Worm (Caenorhabditis elegans) whole organism, L3 larva: Measurements from ENCODE around the gene mapk-15.

ENCODE experiments used
- R02D3.7 ChIP-seq: fragments of 150-350 bp; optimal IDR thresholded peaks from 2 replicates; lab custom pipeline; 2014; ENCODE audit warnings: missing biosample characterization, missing genetic modification characterization
- ZK546.5 ChIP-seq: sonication (generic microtip); optimal IDR thresholded peaks from 2 replicates; lab custom pipeline; 2017; ENCODE audit warnings: missing biosample characterization, missing genetic modification characterization
- aly-2 ChIP-seq: fragments of 150-350 bp; optimal IDR thresholded peaks from 2 replicates; lab custom pipeline; 2014; ENCODE audit warnings: missing biosample characterization, missing genetic modification characterization
- ama-1 ChIP-seq: fragments of 150-350 bp; optimal IDR thresholded peaks from 2 replicates; lab custom pipeline; 2018
- ceh-16 ChIP-seq: sonication (generic microtip); optimal IDR thresholded peaks from 2 replicates; lab custom pipeline; 2017; ENCODE audit warnings: missing biosample characterization, missing genetic modification characterization
- ceh-28 ChIP-seq: fragments of 150-350 bp; optimal IDR thresholded peaks from 2 replicates; lab custom pipeline; 2014; ENCODE audit warnings: missing biosample characterization, missing genetic modification reagents, missing genetic modification characterization
- ceh-82 ChIP-seq: fragments of 150-350 bp; optimal IDR thresholded peaks from 2 replicates; lab custom pipeline; 2014; ENCODE audit warnings: missing biosample characterization, missing genetic modification characterization
- egl-27 ChIP-seq: sonication (generic microtip); optimal IDR thresholded peaks from 4 replicates; lab custom pipeline; 2017; ENCODE audit warnings: missing biosample characterization, missing genetic modification reagents, missing genetic modification characterization
- egl-5 ChIP-seq: fragments of 150-350 bp; optimal IDR thresholded peaks from 2 replicates; lab custom pipeline; 2017; ENCODE audit warnings: missing biosample characterization, missing genetic modification reagents, missing genetic modification characterization, inconsistent platforms
- jun-1 ChIP-seq: fragments of 150-350 bp; optimal IDR thresholded peaks from 2 replicates; lab custom pipeline; 2014; ENCODE audit warnings: missing biosample characterization, missing genetic modification reagents, missing genetic modification characterization
- lin-15B ChIP-seq: fragments of 150-350 bp; optimal IDR thresholded peaks from 2 replicates; lab custom pipeline; 2014; ENCODE audit warnings: missing biosample characterization, missing genetic modification characterization
- lin-39 ChIP-seq: fragments of 150-350 bp; optimal IDR thresholded peaks from 2 replicates; lab custom pipeline; 2018; ENCODE audit warnings: missing biosample characterization, missing genetic modification reagents, missing genetic modification characterization
- lsy-12 ChIP-seq: sonication (generic microtip); optimal IDR thresholded peaks from 2 replicates; lab custom pipeline; 2016; ENCODE audit warnings: mild to moderate bottlenecking, missing genetic modification characterization, missing compliant biosample characterization
- mdl-1 ChIP-seq: fragments of 150-350 bp; optimal IDR thresholded peaks from 2 replicates; lab custom pipeline; 2014; ENCODE audit warnings: missing biosample characterization, missing genetic modification characterization
- mml-1 ChIP-seq: fragments of 150-350 bp; sonication (generic microtip); optimal IDR thresholded peaks from 3 replicates; lab custom pipeline; 2014; ENCODE audit warnings: missing biosample characterization, missing genetic modification characterization
- nfya-1 ChIP-seq: sonication (generic microtip); optimal IDR thresholded peaks from 2 replicates; lab custom pipeline; 2017; ENCODE audit warnings: missing genetic modification characterization, mild to moderate bottlenecking, missing compliant biosample characterization, antibody characterized with exemption, moderate library complexity; ENCODE audit not compliant: insufficient read depth
- nhr-11 ChIP-seq: fragments of 150-350 bp; optimal IDR thresholded peaks from 2 replicates; lab custom pipeline; 2014; ENCODE audit warnings: missing biosample characterization, missing genetic modification characterization
- nhr-23 ChIP-seq: fragments of 150-350 bp; optimal IDR thresholded peaks from 2 replicates; lab custom pipeline; 2014; ENCODE audit warnings: missing biosample characterization, missing genetic modification reagents, missing genetic modification characterization
- nhr-237 ChIP-seq: fragments of 150-350 bp; optimal IDR thresholded peaks from 2 replicates; lab custom pipeline; 2014; ENCODE audit warnings: missing biosample characterization, missing genetic modification characterization
- nhr-43 ChIP-seq: sonication (generic microtip); optimal IDR thresholded peaks from 2 replicates; lab custom pipeline; 2016; ENCODE audit warnings: mild to moderate bottlenecking, missing genetic modification characterization, missing compliant biosample characterization; ENCODE audit not compliant: poor library complexity, severe bottlenecking
- nhr-67 ChIP-seq: fragments of 150-350 bp; optimal IDR thresholded peaks from 2 replicates; lab custom pipeline; 2014; ENCODE audit warnings: missing biosample characterization, missing genetic modification characterization
- nhr-77 ChIP-seq: fragments of 150-350 bp; optimal IDR thresholded peaks from 2 replicates; lab custom pipeline; 2014; ENCODE audit warnings: missing biosample characterization, missing genetic modification characterization
- pha-4 ChIP-seq: fragments of 150-350 bp; optimal IDR thresholded peaks from 2 replicates; lab custom pipeline; 2014; ENCODE audit warnings: missing biosample characterization, missing genetic modification reagents, missing genetic modification characterization
- pqm-1 ChIP-seq: fragments of 150-350 bp; optimal IDR thresholded peaks from 2 replicates; lab custom pipeline; 2017; ENCODE audit warnings: missing biosample characterization, missing genetic modification characterization, inconsistent platforms
- skn-1 ChIP-seq: fragments of 150-350 bp; optimal IDR thresholded peaks from 2 replicates; lab custom pipeline; 2014; ENCODE audit warnings: missing biosample characterization, missing genetic modification characterization
- snpc-4 ChIP-seq: fragments of 150-350 bp; optimal IDR thresholded peaks from 2 replicates; lab custom pipeline; 2014; ENCODE audit warnings: missing biosample characterization, missing genetic modification characterization
- tbx-2 ChIP-seq: sonication (generic microtip); optimal IDR thresholded peaks from 2 replicates; lab custom pipeline; 2016; ENCODE audit warnings: mild to moderate bottlenecking, missing genetic modification characterization, missing compliant biosample characterization
- unc-39 ChIP-seq: sonication (generic microtip); optimal IDR thresholded peaks from 4 replicates; lab custom pipeline; 2017; ENCODE audit warnings: missing biosample characterization, missing genetic modification characterization
- unc-62 ChIP-seq: fragments of 150-350 bp; sonication (generic microtip); optimal IDR thresholded peaks from 4 replicates; lab custom pipeline; 2014; ENCODE audit warnings: missing biosample characterization, missing genetic modification reagents, missing genetic modification characterization
- zag-1 ChIP-seq: fragments of 150-350 bp; optimal IDR thresholded peaks from 2 replicates; lab custom pipeline; 2014; ENCODE audit warnings: missing biosample characterization, missing genetic modification characterization
- ztf-11 ChIP-seq: fragments of 150-350 bp; optimal IDR thresholded peaks from 2 replicates; lab custom pipeline; 2014; ENCODE audit warnings: missing biosample characterization, missing genetic modification characterization
- ztf-4 ChIP-seq: fragments of 150-350 bp; optimal IDR thresholded peaks from 2 replicates; lab custom pipeline; 2014; ENCODE audit warnings: missing biosample characterization, missing genetic modification characterization

mapk-15 gene

ce11 chrIII:6067557-6067956 lies at the start of gene mapk-15:
TSS of gene mapk-15 (plus strand) at chrIII:6067857.
- no peak for TF ChIP-seq ceh-82

- peak; percentile 69 for TF ChIP-seq lin-15B (tag; lab: Kevin White, UChicago)
- TF ChIP-seq ZK546.5 (tag; lab: Kevin White, UChicago) = no peak
- no peak for TF ChIP-seq ceh-28 (tag; lab: Kevin White, UChicago)
- TF ChIP-seq lin-39 (tag; lab: Kevin White, UChicago) = peak; percentile 32
- peak; percentile 2 for TF ChIP-seq egl-5 (tag; lab: Kevin White, UChicago)
- peak; percentile 35 for TF ChIP-seq nhr-23 (tag; lab: Kevin White, UChicago)
- TF ChIP-seq, all 47 proteins: peak for 4
These were observed 48.0 kb upstream of the mapk-15 start, which contains the start of the genes npp-10 and cyk-3 for ce11 chrIII:6019512-6020209. TSS of gene npp-10 (minus strand) at chrIII:6019562. TSS of gene cyk-3 (plus strand) at chrIII:6020159.

ce11 chrIII:6028432-6028831 lies 39.2 kb upstream of the mapk-15 start, which contains the start of gene tbx-7:
TSS of gene tbx-7 (minus strand) at chrIII:6028532.
- TF ChIP-seq unc-62 = no peak
- TF ChIP-seq lin-15B (tag; lab: Kevin White, UChicago) = no peak
- TF ChIP-seq lsy-12 = no peak
- no peak for TF ChIP-seq nhr-11 (tag; lab: Kevin White, UChicago)
- no peak for TF ChIP-seq ama-1 (lab: Kevin White, UChicago)
- TF ChIP-seq nhr-237 (tag; lab: Kevin White, UChicago) = no peak
- no peak for TF ChIP-seq skn-1 (tag; lab: Kevin White, UChicago)
- no peak for TF ChIP-seq snpc-4 (tag; lab: Kevin White, UChicago)
- TF ChIP-seq, all 47 proteins: peak for 0

ce11 chrIII:6030483-6030882 lies 37.2 kb upstream of the mapk-15 start, which contains the start of gene ZK328.6:
TSS of gene ZK328.6 (minus strand) at chrIII:6030583.
- TF ChIP-seq nhr-77 (tag; lab: Kevin White, UChicago) = no peak
- no peak for TF ChIP-seq ceh-16 (tag; lab: Kevin White, UChicago)
- no peak for TF ChIP-seq nhr-43 (tag; lab: Kevin White, UChicago)
- TF ChIP-seq nfya-1 (tag; lab: Kevin White, UChicago) = no peak
- no peak for TF ChIP-seq lin-15B (tag; lab: Kevin White, UChicago)
- TF ChIP-seq unc-39 (tag; lab: Kevin White, UChicago) = no peak
- no peak for TF ChIP-seq mdl-1 (tag; lab: Kevin White, UChicago)
- no peak for TF ChIP-seq jun-1 (tag; lab: Kevin White, UChicago)
- TF ChIP-seq pqm-1 (tag; lab: Kevin White, UChicago) = no peak
- no peak for TF ChIP-seq ceh-28 (tag; lab: Kevin White, UChicago)
- TF ChIP-seq R02D3.7 (tag; lab: Kevin White, UChicago) = no peak
- TF ChIP-seq ceh-82 = no peak
- TF ChIP-seq ztf-4 = no peak
- TF ChIP-seq egl-5 (tag; lab: Kevin White, UChicago) = no peak
- no peak for TF ChIP-seq nhr-11 (tag; lab: Kevin White, UChicago)
- no peak for TF ChIP-seq zag-1 (tag; lab: Kevin White, UChicago)

- TF ChIP-seq lin-15B (tag; lab: Kevin White, UChicago) (no peak), nhr-77 (tag; lab: Kevin White, UChicago) (no peak), mdl-1 (tag; lab: Kevin White, UChicago) (no peak), ama-1 (lab: Kevin White, UChicago) (no peak), mml-1 (tag; lab: Kevin White, UChicago) (no peak), ceh-82 (no peak), pha-4 (tag; lab: Kevin White, UChicago) (no peak)
- TF ChIP-seq, all 47 proteins: peak for 0
These were observed 28.3 kb upstream of the mapk-15 start, which contains the start of gene ift-139 for ce11 chrIII:6039370-6039769. TSS of gene ift-139 (minus strand) at chrIII:6039470.

ce11 chrIII:6046881-6047280 lies 20.8 kb upstream of the mapk-15 start, which contains the start of gene tbx-11:
TSS of gene tbx-11 (minus strand) at chrIII:6046981.
- TF ChIP-seq egl-27 (tag; lab: Kevin White, UChicago) = no peak
- TF ChIP-seq ceh-82 = no peak
- TF ChIP-seq snpc-4 (tag; lab: Kevin White, UChicago) = no peak
- TF ChIP-seq ceh-16 (tag; lab: Kevin White, UChicago) = no peak
- TF ChIP-seq nhr-237 (tag; lab: Kevin White, UChicago) = no peak
- no peak for TF ChIP-seq unc-62
- TF ChIP-seq ztf-11 (tag; lab: Kevin White, UChicago) = no peak
- no peak for TF ChIP-seq lin-39 (tag; lab: Kevin White, UChicago)
- TF ChIP-seq lsy-12 = no peak
- TF ChIP-seq ztf-4 = no peak
- no peak for TF ChIP-seq pha-4 (tag; lab: Kevin White, UChicago)
- no peak for TF ChIP-seq unc-39 (tag; lab: Kevin White, UChicago)
- no peak for TF ChIP-seq tbx-2 (tag; lab: Kevin White, UChicago)
- no peak for TF ChIP-seq aly-2 (tag; lab: Kevin White, UChicago)
- no peak for TF ChIP-seq skn-1 (tag; lab: Kevin White, UChicago)
- TF ChIP-seq ama-1 (lab: Kevin White, UChicago) = no peak
- no peak for TF ChIP-seq nhr-67 (tag; lab: Kevin White, UChicago)
